Worm (Caenorhabditis elegans) whole organism, L2 larva: ENCODE measurements around the gene spk-1.

Experiments used
- ZK546.5 ChIP-seq: sonication (generic microtip); optimal IDR thresholded peaks from 2 replicates; lab custom pipeline; 2017; ENCODE audit warnings: missing biosample characterization, missing genetic modification characterization
- ama-1 ChIP-seq: fragments of 150-350 bp; optimal IDR thresholded peaks from 2 replicates; lab custom pipeline; 2018; ENCODE audit warnings: inconsistent platforms
- nhr-23 ChIP-seq: fragments of 150-350 bp; optimal IDR thresholded peaks from 2 replicates; lab custom pipeline; 2014; ENCODE audit warnings: missing biosample characterization, missing genetic modification reagents, missing genetic modification characterization
- nhr-77 ChIP-seq: fragments of 150-350 bp; optimal IDR thresholded peaks from 2 replicates; lab custom pipeline; 2014; ENCODE audit warnings: missing biosample characterization, missing genetic modification characterization
- sma-9 ChIP-seq, 2 experiments: fragments of 150-350 bp in 1 of 2; sonication (generic microtip) in 1 of 2; optimal IDR thresholded peaks; 2 replicates each; lab custom pipeline; 2014 to 2016; ENCODE audit warnings: missing genetic modification characterization in 2 of 2, mild to moderate bottlenecking in 1 of 2, missing biosample characterization in 1 of 2, missing compliant biosample characterization in 1 of 2, missing genetic modification reagents in 1 of 2, moderate library complexity in 1 of 2
- zag-1 ChIP-seq: fragments of 150-350 bp; optimal IDR thresholded peaks from 2 replicates; lab custom pipeline; 2014; ENCODE audit warnings: missing biosample characterization, missing genetic modification characterization

ce11 chrIII:9490783-9491547 lies 34.6 kb downstream of the spk-1 start, which contains the start of the genes dars-1 and ctr-9:
- TF ChIP-seq ama-1 (lab: Kevin White, UChicago) (no peak), zag-1 (no peak), sma-9 (GFP tag; optimal IDR thresholded peaks at IDR 0.05; lab: Kevin White, UChicago) (no peak), sma-9 (tag; optimal IDR thresholded peaks at IDR 0.05; lab: Kevin White, UChicago) (no peak), nhr-77 (tag; lab: Kevin White, UChicago) (no peak), ZK546.5 (no peak), nhr-23 (no peak)
